Fruit fly (Drosophila melanogaster) whole organism, adult: ENCODE results near the gene NimB3.

Source experiments
- CG11617 ChIP-seq: fragments of 200-800 bp; sonication (Bioruptor generic); optimal IDR thresholded peaks from 2 replicates; lab custom pipeline; 2017; ENCODE audit warnings: mild to moderate bottlenecking, missing biosample characterization, missing genetic modification reagents, missing genetic modification characterization
- CG12768 ChIP-seq: fragments of 200-800 bp; sonication (Bioruptor generic); optimal IDR thresholded peaks from 2 replicates; lab custom pipeline; 2017; ENCODE audit warnings: missing biosample characterization, missing genetic modification characterization, mild to moderate bottlenecking, moderate library complexity, missing genetic modification reagents
- CG14711 ChIP-seq: fragments of 200-800 bp; sonication (Bioruptor generic); optimal IDR thresholded peaks from 2 replicates; lab custom pipeline; 2018; ENCODE audit warnings: missing biosample characterization, mild to moderate bottlenecking, missing genetic modification characterization, moderate library complexity
- Mnt ChIP-seq: fragments of 200-800 bp; sonication (Bioruptor generic); optimal IDR thresholded peaks from 2 replicates; lab custom pipeline; 2016; ENCODE audit warnings: missing biosample characterization, mild to moderate bottlenecking, missing genetic modification characterization
- ovo ChIP-seq: fragments of 200-800 bp; sonication (Bioruptor generic); optimal IDR thresholded peaks from 2 replicates; lab custom pipeline; 2016; ENCODE audit warnings: missing biosample characterization, missing genetic modification characterization
- pad ChIP-seq: fragments of 200-800 bp; sonication (Bioruptor generic); optimal IDR thresholded peaks from 3 replicates; lab custom pipeline; 2017; ENCODE audit warnings: missing biosample characterization, missing genetic modification characterization, mild to moderate bottlenecking, moderate library complexity, missing genetic modification reagents
- toe ChIP-seq: fragments of 200-800 bp; sonication (Bioruptor generic); optimal IDR thresholded peaks from 2 replicates; lab custom pipeline; 2016; ENCODE audit warnings: missing biosample characterization, missing genetic modification characterization

DNA sequence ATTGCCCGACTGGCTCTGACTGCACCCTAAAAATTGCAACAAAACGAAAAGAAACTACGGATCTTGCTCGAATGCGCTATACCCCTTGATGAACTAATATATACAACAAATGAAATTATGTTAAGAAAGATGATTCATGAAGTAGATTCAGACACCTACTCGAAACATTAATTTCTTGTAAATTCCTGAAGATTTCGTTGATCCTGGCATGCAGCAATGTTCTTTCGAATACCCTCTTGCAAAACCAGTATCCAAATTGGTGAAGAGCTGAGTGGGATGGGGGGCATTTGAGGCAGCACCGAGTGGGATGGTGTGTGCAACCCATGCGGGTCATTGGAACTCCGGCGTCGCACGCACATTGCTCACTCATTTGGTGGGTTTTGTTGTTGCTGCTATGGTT is 12.0 kb downstream of the NimB3 start:
- TF ChIP-seq ovo, result no peak
- no peak for TF ChIP-seq CG14711
- TF ChIP-seq Mnt (GFP tag; lab: Kevin White, UChicago), result no peak
- no peak for TF ChIP-seq CG12768 (GFP tag; lab: Kevin White, UChicago)
- TF ChIP-seq pad (GFP tag; lab: Kevin White, UChicago), result no peak
- TF ChIP-seq CG11617, result no peak
- no peak for TF ChIP-seq toe (GFP tag; lab: Kevin White, UChicago)
